Worm (Caenorhabditis elegans): ENCODE results near the gene ZK131.11.
"Not testable (repeated sequence)": the region's sequence is repeated elsewhere in the genome, so short reads cannot be mapped to it uniquely, and the experiment has no call there.

The ZK131.11 gene

ce11 chrII:13813413-13813812 lies 21.4 kb downstream of the ZK131.11 start:
- no peak for TF ChIP-seq T22C8.4 (GFP tag; IDR thresholded peaks at IDR 0.05)
- TF ChIP-seq ztf-23 (GFP tag; IDR thresholded peaks at IDR 0.05) = no peak
- no peak for TF ChIP-seq tab-1 (GFP tag; IDR thresholded peaks at IDR 0.05)
- TF ChIP-seq ztf-29 (GFP tag; IDR thresholded peaks at IDR 0.05) = no peak
- no peak for TF ChIP-seq klf-2 (GFP tag; conservative IDR thresholded peaks at IDR 0.05)
- no peak for TF ChIP-seq cog-1 (tag; optimal IDR thresholded peaks at IDR 0.05)
- TF ChIP-seq med-1 (GFP tag; optimal IDR thresholded peaks at IDR 0.05; ENCODE audit: insufficient read depth) = no peak
- no peak for TF ChIP-seq ref-1 (GFP tag; conservative IDR thresholded peaks at IDR 0.05)
- TF ChIP-seq flt-1 (GFP tag; IDR thresholded peaks at IDR 0.05) = no peak

ce11 chrII:13813950-13814349 lies 21.9 kb downstream of the ZK131.11 start:
- TF ChIP-seq T22C8.4 (GFP tag; IDR thresholded peaks at IDR 0.05) = no peak

ce11 chrII:13815513-13815912 lies 23.5 kb downstream of the ZK131.11 start:
- TF ChIP-seq T22C8.4 (GFP tag; IDR thresholded peaks at IDR 0.05) (no peak), flt-1 (GFP tag; IDR thresholded peaks at IDR 0.05) (no peak), ztf-29 (GFP tag; IDR thresholded peaks at IDR 0.05) (no peak), tab-1 (GFP tag; IDR thresholded peaks at IDR 0.05) (no peak), cog-1 (tag; optimal IDR thresholded peaks at IDR 0.05) (no peak), ref-1 (GFP tag; conservative IDR thresholded peaks at IDR 0.05) (no peak), klf-2 (GFP tag; conservative IDR thresholded peaks at IDR 0.05) (no peak), ztf-23 (GFP tag; IDR thresholded peaks at IDR 0.05) (no peak), med-1 (GFP tag; optimal IDR thresholded peaks at IDR 0.05; ENCODE audit: insufficient read depth) (no peak)

ce11 chrII:13817474-13817873 lies 25.4 kb downstream of the ZK131.11 start:
- peak; percentile 84 for TF ChIP-seq flt-1 (GFP tag; IDR thresholded peaks at IDR 0.05)

- TF ChIP-seq klf-2 (GFP tag; conservative IDR thresholded peaks at IDR 0.05); T22C8.4 (GFP tag; IDR thresholded peaks at IDR 0.05); ref-1 (GFP tag; conservative IDR thresholded peaks at IDR 0.05): not testable (repeated sequence)
These were observed 26.0 kb downstream of the ZK131.11 start, which contains the start of gene his-16 for ce11 chrII:13818043-13818442. TSS of gene his-16 (minus strand) at chrII:13818143.

- TF ChIP-seq flt-1 (GFP tag; IDR thresholded peaks at IDR 0.05) = peak; percentile 71
These were observed 32.5 kb downstream of the ZK131.11 start for ce11 chrII:13824570-13824969.

ce11 chrII:13828597-13828996 lies 36.6 kb downstream of the ZK131.11 start, which contains the start of gene his-42:
TSS of gene his-42 (minus strand) at chrII:13828697.
- TF ChIP-seq klf-2 (GFP tag; conservative IDR thresholded peaks at IDR 0.05) (no peak), ztf-29 (GFP tag; IDR thresholded peaks at IDR 0.05) (no peak), ztf-23 (GFP tag; IDR thresholded peaks at IDR 0.05) (no peak), tab-1 (GFP tag; IDR thresholded peaks at IDR 0.05) (no peak), med-1 (GFP tag; optimal IDR thresholded peaks at IDR 0.05; ENCODE audit: insufficient read depth) (no peak), cog-1 (tag; optimal IDR thresholded peaks at IDR 0.05) (no peak), flt-1 (GFP tag; IDR thresholded peaks at IDR 0.05) (no peak), T22C8.4 (GFP tag; IDR thresholded peaks at IDR 0.05) (no peak), ref-1 (GFP tag; conservative IDR thresholded peaks at IDR 0.05) (no peak)

- peak; percentile 56; the same call in 1 of the 2 replicates for TF ChIP-seq flt-1 (GFP tag; IDR thresholded peaks at IDR 0.05)
These were observed 37.3 kb downstream of the ZK131.11 start for ce11 chrII:13829123-13829996.

ce11 chrII:13830255-13830654 lies 38.2 kb downstream of the ZK131.11 start, which contains the start of gene F08G2.4:
TSS of gene F08G2.4 (plus strand) at chrII:13830602.
- no peak for TF ChIP-seq cog-1 (tag; optimal IDR thresholded peaks at IDR 0.05)
- TF ChIP-seq klf-2 (GFP tag; conservative IDR thresholded peaks at IDR 0.05) = no peak
- TF ChIP-seq med-1 (GFP tag; optimal IDR thresholded peaks at IDR 0.05; ENCODE audit: insufficient read depth) = no peak
- no peak for TF ChIP-seq ztf-29 (GFP tag; IDR thresholded peaks at IDR 0.05)
- no peak for TF ChIP-seq tab-1 (GFP tag; IDR thresholded peaks at IDR 0.05)
- TF ChIP-seq ztf-23 (GFP tag; IDR thresholded peaks at IDR 0.05) = no peak
- no peak for TF ChIP-seq flt-1 (GFP tag; IDR thresholded peaks at IDR 0.05)
- TF ChIP-seq ref-1 (GFP tag; conservative IDR thresholded peaks at IDR 0.05) = no peak
- no peak for TF ChIP-seq T22C8.4 (GFP tag; IDR thresholded peaks at IDR 0.05)

- TF ChIP-seq T22C8.4 (GFP tag; IDR thresholded peaks at IDR 0.05) = no peak
- TF ChIP-seq med-1 (GFP tag; optimal IDR thresholded peaks at IDR 0.05; ENCODE audit: insufficient read depth) = no peak
- TF ChIP-seq klf-2 (GFP tag; conservative IDR thresholded peaks at IDR 0.05) = no peak
- TF ChIP-seq cog-1 (tag; optimal IDR thresholded peaks at IDR 0.05) = no peak
- TF ChIP-seq ztf-23 (GFP tag; IDR thresholded peaks at IDR 0.05) = no peak
- TF ChIP-seq ref-1 (GFP tag; conservative IDR thresholded peaks at IDR 0.05) = no peak
- no peak for TF ChIP-seq tab-1 (GFP tag; IDR thresholded peaks at IDR 0.05)
- no peak for TF ChIP-seq flt-1 (GFP tag; IDR thresholded peaks at IDR 0.05)
- no peak for TF ChIP-seq ztf-29 (GFP tag; IDR thresholded peaks at IDR 0.05)
These were observed 41.5 kb downstream of the ZK131.11 start, which contains the start of gene F08G2.5 for ce11 chrII:13833505-13833904. TSS of gene F08G2.5 (minus strand) at chrII:13833631.

Measured in whole organism, midembryonic.